Fruit fly (Drosophila melanogaster) whole organism, prepupa: Measurements from ENCODE around the gene CG9733.
A peak's percentile ranks its signal among the peaks of the same experiment; 100 is the strongest.

Experiments used
- CG10669 ChIP-seq: fragments of 200-800 bp; sonication (Bioruptor generic); optimal IDR thresholded peaks from 3 replicates; lab custom pipeline; 2018; ENCODE audit warnings: missing biosample characterization, mild to moderate bottlenecking, missing genetic modification characterization, moderate library complexity
- CG11294 ChIP-seq: fragments of 200-800 bp; sonication (Bioruptor generic); IDR thresholded peaks from 2 replicates; pipeline ENCODE4 v1.3.6; 2022; ENCODE audit warnings: missing biosample characterization, missing genetic modification characterization
- CG11902 ChIP-seq: fragments of 200-800 bp; sonication (Bioruptor generic); optimal IDR thresholded peaks from 3 replicates; lab custom pipeline; 2016; ENCODE audit warnings: missing biosample characterization, missing genetic modification characterization
- CG16779 ChIP-seq: fragments of 200-800 bp; sonication (Bioruptor generic); optimal IDR thresholded peaks from 3 replicates; lab custom pipeline; 2017; ENCODE audit warnings: missing biosample characterization, mild to moderate bottlenecking, missing genetic modification characterization
- CG3919 ChIP-seq: fragments of 200-800 bp; sonication (Bioruptor generic); optimal IDR thresholded peaks from 3 replicates; lab custom pipeline; 2016; ENCODE audit warnings: missing biosample characterization, missing genetic modification characterization
- Eip78C ChIP-seq: fragments of 200-800 bp; sonication (Bioruptor generic); peaks from one replicate; lab custom pipeline; 2016; ENCODE audit warnings: missing biosample characterization, missing genetic modification characterization
- Hr4 ChIP-seq: fragments of 200-800 bp; sonication (Bioruptor generic); optimal IDR thresholded peaks from 3 replicates; lab custom pipeline; 2016; ENCODE audit warnings: missing biosample characterization, missing genetic modification characterization
- Lpt ChIP-seq: fragments of 200-800 bp; sonication (Bioruptor generic); optimal IDR thresholded peaks from 3 replicates; lab custom pipeline; 2016; ENCODE audit warnings: missing biosample characterization, missing genetic modification characterization
- Smox ChIP-seq: fragments of 200-800 bp; sonication (Bioruptor generic); optimal IDR thresholded peaks from 3 replicates; lab custom pipeline; 2016; ENCODE audit warnings: missing biosample characterization, missing genetic modification characterization
- Sox102F ChIP-seq: fragments of 200-800 bp; sonication (Bioruptor generic); optimal IDR thresholded peaks from 2 replicates; lab custom pipeline; 2016; ENCODE audit warnings: missing biosample characterization, mild to moderate bottlenecking, missing genetic modification characterization
- Sox14 ChIP-seq: fragments of 200-800 bp; sonication (Bioruptor generic); optimal IDR thresholded peaks from 3 replicates; lab custom pipeline; 2016; ENCODE audit warnings: missing biosample characterization, missing genetic modification characterization
- acj6 ChIP-seq: fragments of 200-800 bp; sonication (Bioruptor generic); optimal IDR thresholded peaks from 3 replicates; lab custom pipeline; 2016; ENCODE audit warnings: missing biosample characterization, missing genetic modification characterization
- cyc ChIP-seq: fragments of 200-800 bp; sonication (Bioruptor generic); optimal IDR thresholded peaks from 3 replicates; lab custom pipeline; 2016; ENCODE audit warnings: missing biosample characterization, missing genetic modification characterization

DNA sequence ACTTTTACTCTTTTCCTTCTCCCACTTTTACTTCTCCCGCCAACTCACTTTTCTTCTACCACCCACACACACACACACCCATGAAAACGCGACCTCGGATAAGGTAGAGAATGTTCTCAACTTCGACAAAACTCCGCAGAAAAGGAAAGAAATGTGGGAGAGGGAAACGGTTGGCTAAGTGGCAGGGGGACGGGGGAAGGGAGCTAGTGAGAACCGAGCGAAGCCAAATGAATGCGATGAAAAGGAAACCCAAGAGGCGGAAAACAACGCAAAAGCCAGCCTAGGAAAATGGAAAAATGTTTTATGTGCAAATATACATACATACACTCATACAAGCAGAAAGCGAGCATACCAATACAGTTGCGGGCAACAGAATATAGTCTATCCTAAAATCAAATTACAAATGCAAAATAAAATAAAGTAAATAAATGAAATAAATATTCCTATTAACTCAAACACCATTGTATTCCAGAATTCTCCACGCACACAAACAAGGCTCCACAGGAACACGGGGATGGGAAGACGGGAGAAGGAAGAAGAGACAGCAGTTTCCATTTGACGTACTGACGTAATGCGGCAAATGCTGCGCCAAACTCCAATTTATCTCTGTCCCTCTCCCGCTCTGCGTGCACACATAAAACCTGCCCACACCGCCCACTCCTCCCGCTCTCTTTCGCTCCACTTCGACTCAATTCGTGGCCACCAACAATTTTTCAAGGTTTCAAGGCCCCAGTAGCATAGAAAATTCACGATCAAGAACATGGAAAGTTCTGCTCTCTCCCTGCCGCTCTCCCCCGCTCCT is 24.0 kb upstream of the CG9733 start:
- TF ChIP-seq Sox14 (GFP tag; lab: Kevin White, UChicago) (peak; percentile 34), Smox (no peak), CG3919 (GFP tag; lab: Kevin White, UChicago) (peak; percentile 56), CG10669 (GFP tag; lab: Kevin White, UChicago) (peak; percentile 52), Hr4 (GFP tag; lab: Kevin White, UChicago) (peak; percentile 55), cyc (no peak), CG16779 (no peak), acj6 (GFP tag; lab: Kevin White, UChicago) (peak; percentile 41), CG11902 (GFP tag; lab: Kevin White, UChicago) (no peak), Sox102F (GFP tag; lab: Kevin White, UChicago) (peak; percentile 2), CG11294 (GFP tag; lab: Robert Waterston, UW) (no peak), Eip78C (GFP tag; lab: Kevin White, UChicago) (peak; percentile 25), Lpt (GFP tag; lab: Kevin White, UChicago) (peak; percentile 55)
